Fruit fly (Drosophila melanogaster): ENCODE results near the gene Sdic4.
"Not testable (repeated sequence)": the region's sequence is repeated elsewhere in the genome, so short reads cannot be mapped to it uniquely, and the experiment has no call there.

The Sdic4 gene

dm6 chrX:20224920-20225319, at the start of gene Sdic4:
Sdic4 (minus strand) TSS chrX:20225020.
- TF ChIP-seq net (GFP tag; optimal IDR thresholded peaks at IDR 0.05); Gug (GFP tag; IDR thresholded peaks at IDR 0.05); cyc (GFP tag; optimal IDR thresholded peaks at IDR 0.05): not testable (repeated sequence)

DNA sequence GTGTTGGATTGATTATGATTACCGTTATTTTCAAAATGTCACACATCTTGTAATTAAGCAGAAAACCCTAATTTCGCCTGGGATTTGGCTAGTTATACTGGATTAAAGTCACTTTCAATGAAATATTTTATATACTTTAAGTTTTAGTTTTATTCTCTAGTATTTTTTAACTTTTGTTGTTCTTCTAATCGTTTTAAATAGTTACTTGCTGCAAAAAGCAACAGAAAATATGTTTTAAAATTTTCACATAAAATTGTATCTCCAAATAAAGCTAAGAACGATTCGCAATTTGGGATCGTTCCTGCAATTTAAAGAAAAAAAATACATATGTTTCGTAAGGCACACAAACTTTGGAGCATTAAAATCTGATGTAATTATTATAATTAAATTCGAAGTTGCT, 44.8 kb upstream of the Sdic4 start, which contains the start of gene Inx6:
Inx6 (minus strand) TSS at position 101 of the 400 bp plus-strand sequence.
- TF ChIP-seq fd59A (GFP tag; optimal IDR thresholded peaks at IDR 0.05) (no peak), CG10631 (GFP tag; optimal IDR thresholded peaks at IDR 0.05) (no peak), topi (GFP tag; optimal IDR thresholded peaks at IDR 0.05) (no peak), Eip93F (GFP tag; optimal IDR thresholded peaks at IDR 0.05) (no peak), vri (GFP tag; optimal IDR thresholded peaks at IDR 0.05) (no peak), Met (GFP tag; optimal IDR thresholded peaks at IDR 0.05) (no peak), CG8319 (GFP tag; optimal IDR thresholded peaks at IDR 0.05) (no peak), pdm3 (GFP tag; optimal IDR thresholded peaks at IDR 0.05) (no peak), fd85E (GFP tag; optimal IDR thresholded peaks at IDR 0.05) (no peak), lz (GFP tag; optimal IDR thresholded peaks at IDR 0.05) (no peak), CG10669 (GFP tag; optimal IDR thresholded peaks at IDR 0.05) (no peak), Sox102F (GFP tag; optimal IDR thresholded peaks at IDR 0.05) (no peak), fkh (GFP tag; optimal IDR thresholded peaks at IDR 0.05) (no peak), Ets21C (GFP tag; optimal IDR thresholded peaks at IDR 0.05) (no peak)

- not testable (repeated sequence) for TF ChIP-seq CG16779 (tag; optimal IDR thresholded peaks at IDR 0.05); Eip93F (GFP tag; optimal IDR thresholded peaks at IDR 0.05); CG11762 (GFP tag; optimal IDR thresholded peaks at IDR 0.05; ENCODE audit: insufficient read depth)
These were observed 34.1 kb upstream of the Sdic4 start, which contains the start of gene CG42577 for dm6 chrX:20258939-20259338. CG42577 (plus strand) TSS chrX:20259239.

DNA sequence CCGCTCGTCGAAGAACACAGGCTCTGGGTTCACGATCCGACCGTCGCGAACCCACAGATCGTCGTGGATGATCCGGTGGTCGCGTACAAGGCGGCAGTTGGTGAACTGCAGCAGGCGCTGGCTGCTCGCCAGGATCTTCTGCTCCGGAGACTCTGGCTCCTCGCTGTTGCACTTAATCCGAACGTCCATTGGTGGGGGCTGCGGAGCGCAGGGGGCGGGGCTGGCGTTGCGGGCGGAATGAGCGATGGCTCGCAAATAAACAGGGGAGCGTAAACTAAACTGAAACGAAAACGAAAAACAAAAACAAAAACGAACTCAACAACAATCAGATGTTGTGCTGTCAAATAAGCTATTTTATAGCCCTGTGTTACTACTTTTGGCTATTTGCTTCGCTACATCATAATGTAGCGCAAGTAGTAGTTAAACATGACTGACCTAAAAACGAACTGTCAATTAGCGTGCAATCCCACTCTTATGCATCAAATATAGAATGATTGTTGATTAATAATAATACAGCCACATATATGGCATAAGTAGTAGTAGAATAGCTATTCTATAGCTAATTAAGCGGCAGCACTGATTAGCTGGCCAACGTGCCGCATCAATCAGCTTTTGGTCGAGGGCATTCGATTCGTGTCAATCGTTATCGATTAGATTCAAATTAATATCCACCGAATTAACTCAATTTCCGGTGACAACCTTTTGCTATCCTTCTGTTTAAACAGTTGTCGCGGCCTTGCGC, 32.2 kb upstream of the Sdic4 start, which contains the start of gene CG17065:
CG17065 (minus strand) TSS at position 351 of the 742 bp plus-strand sequence.
- TF ChIP-seq eg (GFP tag; IDR thresholded peaks at IDR 0.05) (no peak), CG10631 (GFP tag; optimal IDR thresholded peaks at IDR 0.05) (peak; percentile 7), Gug (GFP tag; IDR thresholded peaks at IDR 0.05) (no peak), CG10669 (GFP tag; optimal IDR thresholded peaks at IDR 0.05) (no peak), CG6792 (GFP tag; optimal IDR thresholded peaks at IDR 0.05) (no peak), pdm3 (GFP tag; optimal IDR thresholded peaks at IDR 0.05) (peak; percentile 13), CG8119 (GFP tag; IDR thresholded peaks at IDR 0.05) (no peak), vri (GFP tag; optimal IDR thresholded peaks at IDR 0.05) (no peak), Sox15 (GFP tag; optimal IDR thresholded peaks at IDR 0.05) (no peak), CG6276 (GFP tag; optimal IDR thresholded peaks at IDR 0.05) (no peak), Smox (GFP tag; optimal IDR thresholded peaks at IDR 0.05) (no peak), Eip75B (GFP tag; optimal IDR thresholded peaks at IDR 0.05) (peak; percentile 20), Eip93F (GFP tag; optimal IDR thresholded peaks at IDR 0.05) (no peak), fd85E (GFP tag; optimal IDR thresholded peaks at IDR 0.05) (no peak), Sox102F (GFP tag; optimal IDR thresholded peaks at IDR 0.05) (no peak), cyc (GFP tag; optimal IDR thresholded peaks at IDR 0.05) (no peak), CG11762 (GFP tag; optimal IDR thresholded peaks at IDR 0.05; ENCODE audit: insufficient read depth) (no peak), achi (GFP tag; optimal IDR thresholded peaks at IDR 0.05) (no peak), CG11902 (GFP tag; optimal IDR thresholded peaks at IDR 0.05) (no peak), CG11294 (GFP tag; IDR thresholded peaks at IDR 0.05) (no peak), CG4318 (GFP tag; optimal IDR thresholded peaks at IDR 0.05) (no peak), Blimp-1 (GFP tag; optimal IDR thresholded peaks at IDR 0.05) (no peak), CG32006 (GFP tag; optimal IDR thresholded peaks at IDR 0.05) (peak; percentile 25), CG15336 (GFP tag; IDR thresholded peaks at IDR 0.05) (no peak), Sox14 (GFP tag; optimal IDR thresholded peaks at IDR 0.05) (peak; percentile 39), CG34406 (GFP tag; optimal IDR thresholded peaks at IDR 0.05) (no peak), Ets96B (tag; optimal IDR thresholded peaks at IDR 0.05) (peak; percentile 25), OdsH (GFP tag; optimal IDR thresholded peaks at IDR 0.05) (no peak), Eip78C (GFP tag) (peak; percentile 72), CG6163 (GFP tag; IDR thresholded peaks at IDR 0.05) (no peak), CG8632 (GFP tag; optimal IDR thresholded peaks at IDR 0.05) (no peak), acj6 (GFP tag; optimal IDR thresholded peaks at IDR 0.05) (peak; percentile 1), topi (GFP tag; optimal IDR thresholded peaks at IDR 0.05) (peak; percentile 16), dac (GFP tag; optimal IDR thresholded peaks at IDR 0.05) (no peak), esn (GFP tag; optimal IDR thresholded peaks at IDR 0.05) (no peak), CG31627 (GFP tag; optimal IDR thresholded peaks at IDR 0.05) (peak; percentile 29)
